Worm (Caenorhabditis elegans): ENCODE data around the gene F54D5.24.

The F54D5.24 gene

DNA sequence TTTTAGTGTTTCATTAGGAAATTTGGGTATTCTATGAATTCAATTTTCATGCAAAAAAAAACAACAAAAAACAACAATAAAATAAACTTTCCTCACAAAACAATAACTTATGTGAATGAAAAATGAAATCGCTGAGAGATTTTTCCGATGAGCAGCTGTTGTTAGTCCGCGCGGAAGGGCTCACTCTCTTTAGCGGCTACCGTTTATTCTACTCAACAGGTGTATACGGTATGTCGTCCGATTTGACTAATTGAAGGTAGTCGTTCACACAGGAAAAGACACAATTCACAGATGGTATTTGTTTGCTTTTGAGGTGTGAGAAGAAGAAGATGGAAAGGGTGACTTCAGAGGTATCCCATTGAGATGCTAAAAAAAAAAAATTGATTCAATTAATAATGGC lies 12.9 kb downstream of the F54D5.24 start:
- TF ChIP-seq odd-2 (tag; optimal IDR thresholded peaks at IDR 0.05) (no peak), K02D7.2 (tag; optimal IDR thresholded peaks at IDR 0.05) (no peak), hlh-8 (tag; optimal IDR thresholded peaks at IDR 0.05) (no peak)

- no peak for TF ChIP-seq pag-3 (tag; optimal IDR thresholded peaks at IDR 0.05; ENCODE audit: borderline replicate concordance)
- no peak for TF ChIP-seq fax-1 (tag; optimal IDR thresholded peaks at IDR 0.05)
- no peak for TF ChIP-seq madf-2 (tag; optimal IDR thresholded peaks at IDR 0.05)
- TF ChIP-seq tbx-7 (tag; optimal IDR thresholded peaks at IDR 0.05) = no peak
- no peak for TF ChIP-seq unc-55 (GFP tag; optimal IDR thresholded peaks at IDR 0.05)
- TF ChIP-seq hlh-13 (GFP tag; optimal IDR thresholded peaks at IDR 0.05) = no peak
- no peak for TF ChIP-seq ceh-22 (tag; optimal IDR thresholded peaks at IDR 0.05)
- no peak for TF ChIP-seq lim-6 (tag; optimal IDR thresholded peaks at IDR 0.05)
- TF ChIP-seq elt-2 (tag; optimal IDR thresholded peaks at IDR 0.05) = no peak
- no peak for TF ChIP-seq pros-1 (tag; optimal IDR thresholded peaks at IDR 0.05)
- no peak for TF ChIP-seq mec-3 (tag; optimal IDR thresholded peaks at IDR 0.05; ENCODE audit: borderline replicate concordance)
- TF ChIP-seq unc-86 (tag; optimal IDR thresholded peaks at IDR 0.05) = no peak
- TF ChIP-seq ceh-6 (GFP tag; optimal IDR thresholded peaks at IDR 0.05) = no peak
- TF ChIP-seq hlh-15 (tag; optimal IDR thresholded peaks at IDR 0.05) = no peak
- TF ChIP-seq ttx-3 (tag; optimal IDR thresholded peaks at IDR 0.05) = no peak
These were observed 13.6 kb downstream of the F54D5.24 start, which contains the start of the genes F54D5.23 and F54D5.4 for ce11 chrII:11569213-11569868. Gene F54D5.23, minus strand, starts transcription at chrII:11569287. Gene F54D5.4, plus strand, starts transcription at chrII:11569818.

DNA sequence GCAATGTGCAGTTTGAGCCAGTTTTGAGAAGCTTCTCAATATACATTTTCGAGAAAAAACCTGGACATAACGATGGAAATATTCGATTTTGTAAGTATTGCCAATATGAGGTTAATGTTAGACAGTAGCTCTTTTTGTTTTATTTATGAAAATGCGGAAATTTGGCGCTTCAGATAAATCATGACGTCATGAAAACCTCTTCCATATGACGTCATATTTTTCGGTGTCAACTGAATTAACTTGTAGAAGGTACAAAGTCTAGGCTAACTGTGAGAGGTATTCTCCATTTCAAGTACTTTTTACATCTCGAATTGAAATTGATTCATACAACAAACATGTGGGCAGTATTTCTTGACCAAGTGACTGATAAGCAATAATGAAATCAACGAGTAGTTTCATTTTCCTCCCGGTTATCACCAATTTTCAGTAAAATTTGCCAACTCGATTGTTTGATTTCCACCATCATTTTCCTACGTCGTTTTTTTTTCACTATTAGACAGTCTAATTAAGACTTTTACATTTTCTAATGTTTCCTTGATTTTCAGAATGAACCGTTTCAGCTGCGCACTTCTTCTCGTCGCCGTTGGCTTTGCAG lies 15.6 kb downstream of the F54D5.24 start, which contains the start of gene F54D5.3:
Gene F54D5.3, plus strand, starts transcription at position 546 of the 595 bp plus-strand sequence.
- TF ChIP-seq ceh-34 (tag; optimal IDR thresholded peaks at IDR 0.05) (no peak), ets-4 (tag; optimal IDR thresholded peaks at IDR 0.05) (no peak), unc-3 (GFP tag; conservative IDR thresholded peaks at IDR 0.05) (no peak), unc-3 (tag; optimal IDR thresholded peaks at IDR 0.05) (no peak), elt-2 (tag; optimal IDR thresholded peaks at IDR 0.05) (no peak), ceh-6 (GFP tag; optimal IDR thresholded peaks at IDR 0.05) (no peak), odd-2 (tag; optimal IDR thresholded peaks at IDR 0.05) (no peak), C38D4.7 (GFP tag; optimal IDR thresholded peaks at IDR 0.05) (no peak), pat-9 (tag; optimal IDR thresholded peaks at IDR 0.05) (no peak), nhr-11 (tag; optimal IDR thresholded peaks at IDR 0.05) (no peak), pqm-1 (tag; optimal IDR thresholded peaks at IDR 0.05) (no peak), hlh-6 (tag; optimal IDR thresholded peaks at IDR 0.05) (no peak)

DNA sequence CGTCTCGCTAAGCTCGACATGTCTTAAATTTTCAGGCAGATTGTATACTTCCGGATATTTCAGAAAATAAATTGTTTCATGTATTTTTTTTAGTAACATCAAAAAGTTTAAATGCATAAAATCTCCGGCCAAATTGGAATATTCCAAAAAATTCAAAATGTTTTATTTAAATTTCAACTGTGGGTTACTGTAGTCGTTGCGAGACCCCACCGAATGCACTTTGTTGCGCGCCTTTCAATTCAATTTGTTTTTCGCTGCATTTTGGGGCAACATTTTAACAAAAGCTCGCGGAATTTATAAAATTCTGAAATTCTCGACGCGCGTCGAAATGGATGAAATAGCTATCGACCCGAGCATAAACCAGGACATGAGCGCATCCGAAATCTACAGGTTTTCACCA lies 17.2 kb downstream of the F54D5.24 start, which contains the start of gene F54D5.2:
Gene F54D5.2, plus strand, starts transcription at position 237 of the 400 bp plus-strand sequence.
- TF ChIP-seq ahr-1 (tag; optimal IDR thresholded peaks at IDR 0.05) = no peak
- no peak for TF ChIP-seq Y22D7AL.16 (tag; optimal IDR thresholded peaks at IDR 0.05)
- no peak for TF ChIP-seq ama-1 (optimal IDR thresholded peaks at IDR 0.05)
- no peak for TF ChIP-seq hlh-6 (tag; optimal IDR thresholded peaks at IDR 0.05)
- no peak for TF ChIP-seq unc-55 (GFP tag; optimal IDR thresholded peaks at IDR 0.05)
- TF ChIP-seq gmeb-2 (tag; optimal IDR thresholded peaks at IDR 0.05) = no peak
- no peak for TF ChIP-seq pat-9 (tag; optimal IDR thresholded peaks at IDR 0.05)
- no peak for TF ChIP-seq ceh-19 (GFP tag; optimal IDR thresholded peaks at IDR 0.05)

DNA sequence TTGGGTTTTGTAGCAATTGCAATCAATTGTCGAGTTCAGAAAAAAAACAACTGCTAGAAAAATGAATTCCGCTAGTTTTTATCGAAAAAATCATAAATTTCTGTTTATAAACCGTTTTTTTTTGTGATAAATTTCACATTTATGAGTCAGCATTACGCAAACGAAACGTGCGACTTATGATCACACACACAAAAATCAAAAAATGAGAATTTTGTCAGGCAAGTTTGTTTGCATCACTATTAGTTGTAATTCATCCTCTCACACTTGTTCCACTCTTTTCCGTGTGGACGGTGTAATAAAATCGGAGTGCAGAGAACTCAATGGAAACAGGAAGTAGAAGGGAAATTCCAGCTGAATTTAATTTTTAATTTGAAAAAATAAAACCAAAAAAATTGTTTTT lies 21.6 kb downstream of the F54D5.24 start, which contains the start of gene pcs-1:
Gene pcs-1, minus strand, starts transcription at position 344 of the 400 bp plus-strand sequence.
- TF ChIP-seq nfya-1 (tag; optimal IDR thresholded peaks at IDR 0.05) = no peak
- TF ChIP-seq mec-3 (tag; optimal IDR thresholded peaks at IDR 0.05; ENCODE audit: borderline replicate concordance) = no peak
- TF ChIP-seq hlh-30 (tag; optimal IDR thresholded peaks at IDR 0.05; ENCODE audit: insufficient read depth) = no peak
- no peak for TF ChIP-seq dmd-4 (tag; optimal IDR thresholded peaks at IDR 0.05; ENCODE audit: borderline replicate concordance)
- no peak for TF ChIP-seq sox-2 (GFP tag; IDR thresholded peaks at IDR 0.05)
- TF ChIP-seq unc-42 (tag; optimal IDR thresholded peaks at IDR 0.05) = no peak
- TF ChIP-seq nhr-232 (tag; optimal IDR thresholded peaks at IDR 0.05) = no peak
- TF ChIP-seq pha-2 (tag; optimal IDR thresholded peaks at IDR 0.05) = no peak
- no peak for TF ChIP-seq pha-4 (tag; optimal IDR thresholded peaks at IDR 0.05)
- TF ChIP-seq lim-6 (tag; optimal IDR thresholded peaks at IDR 0.05) = no peak
- no peak for TF ChIP-seq zip-5 (tag; optimal IDR thresholded peaks at IDR 0.05)
- no peak for TF ChIP-seq ceh-31 (tag; optimal IDR thresholded peaks at IDR 0.05)
- TF ChIP-seq dve-1 (tag; optimal IDR thresholded peaks at IDR 0.05) = no peak
- TF ChIP-seq sox-4 (tag; optimal IDR thresholded peaks at IDR 0.05) = no peak
- TF ChIP-seq ceh-2 (tag; optimal IDR thresholded peaks at IDR 0.05) = no peak
- no peak for TF ChIP-seq ceh-22 (tag; optimal IDR thresholded peaks at IDR 0.05)
- TF ChIP-seq hlh-15 (tag; optimal IDR thresholded peaks at IDR 0.05) = no peak
